Fruit fly (Drosophila melanogaster): Measurements from ENCODE around the gene pst.
A peak's percentile ranks its signal among the peaks of the same experiment; 100 is the strongest.

pst gene

dm6 chr3L:7344965-7345427 lies 15.1 kb downstream of the pst start, which contains the start of gene Cln7 (continued):
- TF ChIP-seq CG34224 (GFP tag; IDR thresholded peaks at IDR 0.05; ENCODE audit: partially characterized antibody) (no peak), CG14441 (GFP tag; IDR thresholded peaks at IDR 0.05) (no peak), phol (tag; optimal IDR thresholded peaks at IDR 0.05) (no peak), dysf (GFP tag; IDR thresholded peaks at IDR 0.05) (no peak; the same call in 2 of the 3 replicates), sisA (GFP tag; IDR thresholded peaks at IDR 0.05) (no peak), toy (GFP tag; IDR thresholded peaks at IDR 0.05) (no peak), CG10959 (GFP tag; IDR thresholded peaks at IDR 0.05) (no peak), nerfin-2 (GFP tag; IDR thresholded peaks at IDR 0.05; ENCODE audit: partially characterized antibody) (no peak), schlank (tag; optimal IDR thresholded peaks at IDR 0.05) (peak; percentile 15), CG11085 (GFP tag; IDR thresholded peaks at IDR 0.05) (peak; percentile 20; the same call in 1 of the 2 replicates), salm (tag; optimal IDR thresholded peaks at IDR 0.05) (peak; percentile 7), Atf6 (GFP tag; IDR thresholded peaks at IDR 0.05) (peak; percentile 56), slou (GFP tag; optimal IDR thresholded peaks at IDR 0.05) (no peak), caup (GFP tag; optimal IDR thresholded peaks at IDR 0.05; ENCODE audit: severe bottlenecking) (peak; percentile 48), fu2 (GFP tag; optimal IDR thresholded peaks at IDR 0.05) (no peak), CG9215 (GFP tag; IDR thresholded peaks at IDR 0.05) (no peak), sens (GFP tag) (peak; percentile 90), maf-S (GFP tag; optimal IDR thresholded peaks at IDR 0.05) (no peak), Ets97D (GFP tag; optimal IDR thresholded peaks at IDR 0.05) (peak; percentile 9), gsb-n (tag; optimal IDR thresholded peaks at IDR 0.05) (peak; percentile 23), amos (GFP tag; IDR thresholded peaks at IDR 0.05; ENCODE audit: partially characterized antibody) (peak; percentile 44; the same call in 1 of the 2 replicates), CG1024 (GFP tag; IDR thresholded peaks at IDR 0.05) (no peak), cwo (GFP tag; optimal IDR thresholded peaks at IDR 0.05) (no peak), CG13296 (GFP tag; optimal IDR thresholded peaks at IDR 0.05) (peak; percentile 66), sc (optimal IDR thresholded peaks at IDR 0.05) (no peak), sc (GFP tag; optimal IDR thresholded peaks at IDR 0.05) (no peak), CG2199 (GFP tag; IDR thresholded peaks at IDR 0.05) (peak; percentile 84; the same call in 2 of the 3 replicates), Sry-δ (GFP tag; optimal IDR thresholded peaks at IDR 0.05) (no peak)

dm6 chr3L:7344001-7344400 lies 16.1 kb downstream of the pst start:
- no peak for TF ChIP-seq chn (GFP tag; optimal IDR thresholded peaks at IDR 0.05)
- TF ChIP-seq CG10321 (GFP tag; IDR thresholded peaks at IDR 0.05), result no peak
- no peak for TF ChIP-seq CG4328 (GFP tag; optimal IDR thresholded peaks at IDR 0.05)
- no peak for TF ChIP-seq gfzf (GFP tag; optimal IDR thresholded peaks at IDR 0.05)
- no peak for TF ChIP-seq usp (GFP tag; optimal IDR thresholded peaks at IDR 0.05)
- TF ChIP-seq sug (tag; optimal IDR thresholded peaks at IDR 0.05), result peak; percentile 38
- peak; percentile 8 for TF ChIP-seq lab (GFP tag; optimal IDR thresholded peaks at IDR 0.05)
- TF ChIP-seq exex (tag; optimal IDR thresholded peaks at IDR 0.05), result peak; percentile 96
- no peak for TF ChIP-seq odd (GFP tag; optimal IDR thresholded peaks at IDR 0.05)
- no peak for TF ChIP-seq CG32532 (GFP tag; IDR thresholded peaks at IDR 0.05)
- no peak for TF ChIP-seq ranshi (GFP tag; IDR thresholded peaks at IDR 0.05)
- no peak for TF ChIP-seq CG4854 (GFP tag; optimal IDR thresholded peaks at IDR 0.05)
- TF ChIP-seq CG6854 (GFP tag; optimal IDR thresholded peaks at IDR 0.05), result no peak
- peak; percentile 91 for TF ChIP-seq mirr (GFP tag; optimal IDR thresholded peaks at IDR 0.05)
- TF ChIP-seq Gug (GFP tag; IDR thresholded peaks at IDR 0.05), result no peak
- peak; percentile 17 for TF ChIP-seq CG13296 (GFP tag; optimal IDR thresholded peaks at IDR 0.05)
- peak in 1 of 2 experiments; percentile 24 for TF ChIP-seq Pdp1 (GFP tag; optimal IDR thresholded peaks at IDR 0.05)
- no peak for TF ChIP-seq sim (GFP tag; IDR thresholded peaks at IDR 0.05)
- peak; percentile 69 for TF ChIP-seq CG15479 (GFP tag; optimal IDR thresholded peaks at IDR 0.05)
- TF ChIP-seq HLHmδ (GFP tag; optimal IDR thresholded peaks at IDR 0.05), result no peak
- no peak for TF ChIP-seq CG8359 (GFP tag; optimal IDR thresholded peaks at IDR 0.05; ENCODE audit: borderline replicate concordance)
- no peak for TF ChIP-seq ato (GFP tag; IDR thresholded peaks at IDR 0.05; ENCODE audit: partially characterized antibody)
- no peak for TF ChIP-seq Vsx1 (GFP tag; optimal IDR thresholded peaks at IDR 0.05)
- no peak for TF ChIP-seq br (optimal IDR thresholded peaks at IDR 0.05)
- no peak for TF ChIP-seq HLH3B (GFP tag; IDR thresholded peaks at IDR 0.05)

Data from whole organism, embryonic.